Worm (Caenorhabditis elegans) whole organism, midembryonic: ENCODE measurements around the gene ZK381.2.

Experiments
- T22C8.4 ChIP-seq: fragments of 200-800 bp; sonication (Bioruptor generic); IDR thresholded peaks from 2 replicates; pipeline ENCODE4 v1.3.6; 2022; ENCODE audit warnings: missing genetic modification characterization, missing compliant biosample characterization
- flt-1 ChIP-seq: fragments of 200-800 bp; sonication (Bioruptor generic); IDR thresholded peaks from 2 replicates; pipeline ENCODE4 v1.3.6; 2022; ENCODE audit warnings: missing genetic modification characterization, missing compliant biosample characterization
- tab-1 ChIP-seq: fragments of 200-800 bp; sonication (Bioruptor generic); IDR thresholded peaks from 2 replicates; pipeline ENCODE4 v1.3.6; 2022; ENCODE audit warnings: missing genetic modification characterization, missing compliant biosample characterization

DNA sequence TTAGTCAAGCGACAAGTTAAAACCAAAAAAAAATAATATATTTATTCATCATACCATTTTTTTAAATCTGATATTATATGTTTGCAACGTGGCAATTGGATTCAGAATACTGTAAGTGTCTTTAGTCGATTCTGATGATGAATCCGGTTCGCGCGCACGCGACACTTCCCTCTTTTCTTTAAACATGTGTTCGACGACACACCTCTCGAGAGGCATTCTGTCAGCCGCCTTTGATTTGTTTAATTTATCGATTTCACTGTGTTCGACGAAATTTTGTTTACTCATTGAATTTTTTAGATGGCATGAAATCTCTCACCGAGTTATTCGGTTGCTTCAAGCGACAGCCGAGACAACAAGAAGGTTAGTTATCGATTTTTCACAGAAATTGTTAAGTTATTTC, 46.4 kb downstream of the ZK381.2 start, which contains the start of gene trxr-1:
- TF ChIP-seq tab-1 (GFP tag; lab: Robert Waterston, UW) (no peak), T22C8.4 (no peak), flt-1 (GFP tag; lab: Robert Waterston, UW) (no peak)
